Worm (Caenorhabditis elegans): Measurements from ENCODE around the gene hif-1.

hif-1 gene

ce11 chrV:20782188-20782587 is 2.0 kb downstream of the hif-1 start (continued):
- TF ChIP-seq sox-4 (tag; optimal IDR thresholded peaks at IDR 0.05) = no peak
- TF ChIP-seq sox-2 (GFP tag; IDR thresholded peaks at IDR 0.05) = no peak
- no peak for TF ChIP-seq hlh-6 (tag; optimal IDR thresholded peaks at IDR 0.05)
- TF ChIP-seq ceh-22 (tag; optimal IDR thresholded peaks at IDR 0.05) = no peak
- TF ChIP-seq ceh-14 (tag; optimal IDR thresholded peaks at IDR 0.05) = no peak

- TF ChIP-seq ama-1 (optimal IDR thresholded peaks at IDR 0.05) (no peak), unc-42 (tag; optimal IDR thresholded peaks at IDR 0.05) (no peak), ref-2 (tag; optimal IDR thresholded peaks at IDR 0.05) (no peak)
Observed at ce11 chrV:20783642-20784041, 3.4 kb downstream of the hif-1 start.

- TF ChIP-seq zip-5 (tag; optimal IDR thresholded peaks at IDR 0.05) (no peak), syd-9 (tag; optimal IDR thresholded peaks at IDR 0.05) (no peak), dmd-4 (tag; optimal IDR thresholded peaks at IDR 0.05; ENCODE audit: borderline replicate concordance) (no peak), ceh-9 (tag; optimal IDR thresholded peaks at IDR 0.05) (no peak), ceh-45 (GFP tag; IDR thresholded peaks at IDR 0.05) (no peak), pat-9 (tag; optimal IDR thresholded peaks at IDR 0.05) (no peak), pha-4 (tag; optimal IDR thresholded peaks at IDR 0.05) (no peak), ceh-48 (tag; optimal IDR thresholded peaks at IDR 0.05) (no peak), ceh-22 (tag; optimal IDR thresholded peaks at IDR 0.05) (no peak), elt-2 (tag; optimal IDR thresholded peaks at IDR 0.05) (no peak), T23F11.4 (GFP tag; optimal IDR thresholded peaks at IDR 0.05) (no peak), hlh-6 (tag; optimal IDR thresholded peaks at IDR 0.05) (no peak), unc-3 (GFP tag; conservative IDR thresholded peaks at IDR 0.05) (no peak), unc-3 (tag; optimal IDR thresholded peaks at IDR 0.05) (no peak), gmeb-2 (tag; optimal IDR thresholded peaks at IDR 0.05) (no peak), fkh-10 (GFP tag; optimal IDR thresholded peaks at IDR 0.05) (no peak)
Observed at ce11 chrV:20785050-20785847, 5.0 kb downstream of the hif-1 start.

ce11 chrV:20785848-20786225 is 5.6 kb downstream of the hif-1 start:
- TF ChIP-seq Y22D7AL.16 (tag; optimal IDR thresholded peaks at IDR 0.05) = no peak
- no peak for TF ChIP-seq che-1 (tag; optimal IDR thresholded peaks at IDR 0.05)
- no peak for TF ChIP-seq ceh-24 (tag; optimal IDR thresholded peaks at IDR 0.05)
- no peak for TF ChIP-seq fax-1 (tag; optimal IDR thresholded peaks at IDR 0.05)
- TF ChIP-seq pqm-1 (tag; optimal IDR thresholded peaks at IDR 0.05) = no peak
- TF ChIP-seq fkh-6 (tag; optimal IDR thresholded peaks at IDR 0.05) = no peak

- TF ChIP-seq npax-4 (tag; optimal IDR thresholded peaks at IDR 0.05) (no peak), ceh-34 (tag; optimal IDR thresholded peaks at IDR 0.05) (no peak), Y22D7AL.16 (tag; optimal IDR thresholded peaks at IDR 0.05) (no peak), ceh-48 (tag; optimal IDR thresholded peaks at IDR 0.05) (peak; percentile 83), ceh-31 (tag; optimal IDR thresholded peaks at IDR 0.05) (peak; percentile 78), nfya-1 (tag; optimal IDR thresholded peaks at IDR 0.05) (peak; percentile 48), T23F11.4 (GFP tag; optimal IDR thresholded peaks at IDR 0.05) (no peak), unc-55 (GFP tag; optimal IDR thresholded peaks at IDR 0.05) (no peak), tbx-2 (tag; optimal IDR thresholded peaks at IDR 0.05) (peak; percentile 54), ceh-14 (tag; optimal IDR thresholded peaks at IDR 0.05) (peak; percentile 58), ceh-18 (tag; optimal IDR thresholded peaks at IDR 0.05) (peak; percentile 24), C08G9.2 (tag; optimal IDR thresholded peaks at IDR 0.05) (peak; percentile 6), unc-42 (tag; optimal IDR thresholded peaks at IDR 0.05) (peak; percentile 97), hlh-30 (tag; optimal IDR thresholded peaks at IDR 0.05; ENCODE audit: insufficient read depth) (no peak), elt-4 (tag; optimal IDR thresholded peaks at IDR 0.05) (peak; percentile 28), C38D4.7 (GFP tag; optimal IDR thresholded peaks at IDR 0.05) (no peak), hlh-8 (tag; optimal IDR thresholded peaks at IDR 0.05) (no peak), ceh-19 (GFP tag; optimal IDR thresholded peaks at IDR 0.05) (peak; percentile 62), nhr-232 (tag; optimal IDR thresholded peaks at IDR 0.05) (no peak), ref-2 (tag; optimal IDR thresholded peaks at IDR 0.05) (peak; percentile 12), ttx-3 (tag; optimal IDR thresholded peaks at IDR 0.05) (no peak), ceh-6 (GFP tag; optimal IDR thresholded peaks at IDR 0.05) (no peak), sox-4 (tag; optimal IDR thresholded peaks at IDR 0.05) (peak; percentile 8)
Observed at ce11 chrV:20789105-20789504, 8.9 kb downstream of the hif-1 start, which contains the start of gene tpan-1. tpan-1 (plus strand) TSS chrV:20789502.

All from whole organism, late embryonic.